Worm (Caenorhabditis elegans) whole organism, mixed stage, embryonic: Measurements from ENCODE around the gene Y97E10AR.3.

Source experiments
- hlh-1 ChIP-seq: fragments of 150-350 bp; optimal IDR thresholded peaks from 2 replicates; lab custom pipeline; 2014; ENCODE audit warnings: missing biosample characterization, missing genetic modification reagents, missing genetic modification characterization
- lsy-2 ChIP-seq: fragments of 150-350 bp; optimal IDR thresholded peaks from 2 replicates; lab custom pipeline; 2014; ENCODE audit warnings: missing biosample characterization, missing genetic modification characterization
- mab-5 ChIP-seq: fragments of 150-350 bp; optimal IDR thresholded peaks from 2 replicates; lab custom pipeline; 2014; ENCODE audit warnings: missing biosample characterization, missing genetic modification characterization
- mep-1 ChIP-seq: fragments of 150-350 bp; optimal IDR thresholded peaks from 2 replicates; lab custom pipeline; 2017; ENCODE audit warnings: missing biosample characterization, missing genetic modification reagents, missing genetic modification characterization, inconsistent platforms
- mls-2 ChIP-seq: sonication (generic microtip); optimal IDR thresholded peaks from 2 replicates; lab custom pipeline; 2016; ENCODE audit warnings: mild to moderate bottlenecking, missing genetic modification characterization, moderate library complexity, missing compliant biosample characterization
- nhr-237 ChIP-seq: fragments of 150-350 bp; optimal IDR thresholded peaks from 2 replicates; lab custom pipeline; 2014; ENCODE audit warnings: missing biosample characterization, missing genetic modification characterization
- unc-62 ChIP-seq: fragments of 150-350 bp; optimal IDR thresholded peaks from 2 replicates; lab custom pipeline; 2014; ENCODE audit warnings: missing biosample characterization, missing genetic modification reagents, missing genetic modification characterization
- ztf-11 ChIP-seq: fragments of 150-350 bp; optimal IDR thresholded peaks from 2 replicates; lab custom pipeline; 2014; ENCODE audit warnings: missing biosample characterization, missing genetic modification characterization

DNA sequence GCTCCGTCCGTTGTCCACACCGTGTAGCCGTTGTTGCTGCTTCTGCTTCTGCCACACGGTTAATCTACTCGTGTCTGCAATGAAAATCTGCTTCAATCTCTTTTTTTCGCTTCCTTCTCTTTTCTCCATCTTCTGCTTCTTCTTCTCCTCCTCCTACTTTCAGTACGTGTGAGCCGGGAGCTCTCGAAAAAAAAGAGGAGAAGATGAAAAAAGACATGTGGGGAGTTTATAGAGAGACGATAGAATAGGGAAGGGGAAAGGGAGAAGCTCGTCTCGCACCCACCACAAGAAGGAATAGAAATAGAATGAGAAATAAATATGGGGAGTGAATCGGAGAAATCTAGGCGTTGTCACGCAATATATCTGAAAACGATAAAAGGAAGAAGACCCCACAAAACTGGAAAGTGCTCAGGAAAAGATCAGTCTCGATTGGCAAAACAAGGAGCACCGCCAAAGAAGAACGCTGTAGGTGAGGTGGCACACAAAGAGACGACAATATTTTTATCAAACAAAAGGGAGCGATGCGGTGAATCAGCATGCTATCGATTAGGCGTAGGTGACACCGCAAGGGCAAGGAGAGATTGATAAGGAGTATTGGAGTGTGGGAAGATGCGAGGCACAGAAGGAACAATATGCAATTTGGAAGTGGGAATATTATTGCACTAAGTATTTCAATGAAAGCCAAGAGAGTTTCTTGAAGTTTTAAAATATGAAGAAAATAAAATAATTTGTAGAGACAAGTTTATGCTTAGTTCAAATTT lies 29.4 kb downstream of the Y97E10AR.3 start, which contains the start of gene let-413:
- TF ChIP-seq nhr-237, result no peak
- no peak for TF ChIP-seq ztf-11 (tag; lab: Kevin White, UChicago)
- TF ChIP-seq mls-2 (tag; lab: Kevin White, UChicago), result no peak
- no peak for TF ChIP-seq lsy-2 (tag; lab: Kevin White, UChicago)
- TF ChIP-seq mab-5 (tag; lab: Kevin White, UChicago), result no peak
- TF ChIP-seq mep-1, result no peak
- no peak for TF ChIP-seq unc-62 (GFP tag; lab: Kevin White, UChicago)
- no peak for TF ChIP-seq hlh-1 (tag; lab: Kevin White, UChicago)
